Worm (Caenorhabditis elegans): Measurements from ENCODE around the gene Y38E10A.34.
"Not testable (repeated sequence)": the region's sequence is repeated elsewhere in the genome, so short reads cannot be mapped to it uniquely, and the experiment has no call there.

DNA sequence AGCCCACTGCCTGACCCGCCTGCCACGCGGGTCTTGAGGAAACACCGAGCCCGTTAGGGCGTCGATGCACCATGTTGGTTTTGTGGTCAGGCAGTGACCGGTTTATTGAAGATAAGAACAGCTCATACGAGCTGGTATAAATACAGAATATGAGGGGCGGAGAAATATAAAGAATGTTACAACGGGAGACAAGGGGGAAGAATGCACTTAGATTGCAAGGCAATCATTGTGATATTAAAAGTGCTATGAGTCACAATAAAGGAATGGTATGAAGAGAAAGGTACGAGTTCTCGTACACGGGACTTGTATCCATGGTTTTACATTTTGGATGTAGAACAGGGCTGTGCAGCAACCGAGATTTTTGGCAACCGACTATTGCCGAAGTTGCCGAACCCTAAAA, 6.6 kb upstream of the Y38E10A.34 start, which contains the start of gene Y38E10A.14:
- not testable (repeated sequence) for TF ChIP-seq him-1, W03F9.2 (tag; optimal IDR thresholded peaks at IDR 0.05)
